Worm (Caenorhabditis elegans) whole organism, L4/young adult: ENCODE data around the gene sri-50.

Experiments used
- dao-5 ChIP-seq: sonication (generic microtip); optimal IDR thresholded peaks from 2 replicates; lab custom pipeline; 2016; ENCODE audit warnings: missing genotype, missing genetic modification characterization, moderate library complexity, missing compliant biosample characterization
- him-1 ChIP-seq: sonication (generic microtip); optimal IDR thresholded peaks from 2 replicates; lab custom pipeline; 2016; ENCODE audit warnings: missing genotype, missing genetic modification reagents, missing genetic modification characterization, missing compliant biosample characterization

DNA sequence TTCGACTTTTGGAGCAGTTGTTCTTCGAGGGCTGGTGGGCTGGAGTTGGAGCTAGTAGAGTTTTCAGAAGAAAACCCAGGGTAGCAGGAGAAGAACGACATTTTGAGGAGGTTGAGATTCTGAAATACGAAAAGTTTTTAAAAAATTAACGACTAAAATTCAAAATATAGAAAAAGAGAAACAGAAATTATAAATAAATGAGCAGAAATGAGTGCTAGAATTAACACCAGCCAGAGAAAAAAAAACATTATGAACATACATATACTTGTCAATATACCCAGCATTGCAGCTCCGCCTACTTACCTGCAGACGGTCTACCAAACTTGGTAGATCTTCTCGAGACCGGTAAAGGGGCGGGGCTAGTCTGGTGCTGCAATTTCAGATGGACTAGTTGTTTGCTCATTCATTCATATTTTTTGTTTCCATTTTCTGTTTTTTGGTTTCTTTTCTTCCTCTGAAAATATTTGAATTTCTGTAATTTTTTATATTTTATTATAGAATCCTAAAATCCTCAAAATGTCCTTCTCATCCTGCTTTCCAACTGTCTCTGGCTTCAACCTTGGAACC is 3.0 kb downstream of the sri-50 start, which contains the start of the genes ZC239.20 and ZC239.21:
- TF ChIP-seq dao-5 (tag; lab: Kevin White, UChicago) (no peak), him-1 (tag; lab: Kevin White, UChicago) (no peak)
